Worm (Caenorhabditis elegans): Measurements from ENCODE around the gene cdr-3.

- TF ChIP-seq him-1 (tag; optimal IDR thresholded peaks at IDR 0.05) (no peak), W03F9.2 (tag; optimal IDR thresholded peaks at IDR 0.05) (no peak)
Measured at ce11 chrV:12421360-12421759, 4.2 kb upstream of the cdr-3 start.

Measured in whole organism, L4/young adult.